Worm (Caenorhabditis elegans): ENCODE data around the gene hrpk-2.

hrpk-2 gene

ce11 chrIII:7986585-7987171, at the start of gene hrpk-2:
TSS of gene hrpk-2 (plus strand) at chrIII:7987121.
- TF ChIP-seq B0310.2 (tag; optimal IDR thresholded peaks at IDR 0.05): no peak
- TF ChIP-seq sea-1 (GFP tag; conservative IDR thresholded peaks at IDR 0.05): no peak
- no peak for TF ChIP-seq hmg-4 (GFP tag; optimal IDR thresholded peaks at IDR 0.05)
- no peak for TF ChIP-seq hmbx-1 (tag; optimal IDR thresholded peaks at IDR 0.05)
- TF ChIP-seq ceh-13 (GFP tag; optimal IDR thresholded peaks at IDR 0.05): no peak
- TF ChIP-seq tra-4 (tag; optimal IDR thresholded peaks at IDR 0.05): no peak
- TF ChIP-seq scrt-1 (GFP tag; IDR thresholded peaks at IDR 0.05): no peak

DNA sequence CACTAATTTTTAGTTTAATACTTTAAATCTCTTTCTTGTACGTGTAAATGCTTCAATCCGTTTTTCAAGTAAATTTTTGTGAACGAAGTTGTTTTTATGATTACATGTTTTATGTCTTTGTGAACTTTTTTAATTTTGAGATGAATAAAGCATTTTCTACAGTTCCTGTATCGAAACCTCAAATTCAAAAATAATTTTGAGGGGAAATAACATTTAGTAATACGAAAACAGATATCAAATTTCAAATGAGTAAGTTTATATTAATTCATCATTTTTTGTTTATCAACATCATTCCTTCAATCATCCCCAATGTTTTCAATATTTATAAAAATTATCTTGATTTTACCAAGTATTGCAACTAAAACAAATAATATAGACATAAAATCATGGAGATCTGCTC, 49.4 kb upstream of the hrpk-2 start, which contains the start of gene C29E4.10:
C29E4.10 (plus strand) TSS at position 301 of the 400 bp plus-strand sequence.
- no peak for TF ChIP-seq pes-1 (GFP tag; IDR thresholded peaks at IDR 0.05)
- TF ChIP-seq F13C5.2 (tag; optimal IDR thresholded peaks at IDR 0.05): no peak
- no peak for TF ChIP-seq tbx-11 (GFP tag; IDR thresholded peaks at IDR 0.05)
- no peak for TF ChIP-seq tra-4 (tag; optimal IDR thresholded peaks at IDR 0.05)
- no peak for TF ChIP-seq sea-1 (GFP tag; conservative IDR thresholded peaks at IDR 0.05)
- no peak for TF ChIP-seq B0310.2 (tag; optimal IDR thresholded peaks at IDR 0.05)

DNA sequence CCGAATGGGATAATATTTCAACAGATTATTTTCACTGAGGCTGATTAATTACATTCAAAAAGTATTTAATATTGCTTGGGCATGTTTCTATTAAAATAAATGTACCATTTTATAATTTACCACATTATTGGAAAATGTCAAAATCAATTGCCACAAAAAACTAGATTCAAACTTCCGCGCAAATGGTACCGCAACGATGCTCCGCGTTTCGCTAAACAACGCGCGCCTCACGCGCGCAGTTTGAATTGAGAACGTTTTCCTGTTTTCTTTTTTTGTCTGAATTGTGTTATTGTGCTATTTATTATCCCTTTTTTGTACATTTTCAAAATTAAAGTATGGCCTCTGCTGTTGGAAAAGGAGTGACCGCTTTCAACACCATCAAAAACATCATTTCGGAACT, 46.1 kb upstream of the hrpk-2 start, which contains the start of gene C29E4.12:
C29E4.12 (plus strand) TSS at position 333 of the 400 bp plus-strand sequence.
- TF ChIP-seq flt-1 (GFP tag; IDR thresholded peaks at IDR 0.05): no peak
- no peak for TF ChIP-seq ama-1 (optimal IDR thresholded peaks at IDR 0.05)
- TF ChIP-seq tra-4 (tag; optimal IDR thresholded peaks at IDR 0.05): no peak

ce11 chrIII:7941417-7941816, 45.5 kb upstream of the hrpk-2 start, which contains the start of gene kle-2:
TSS of gene kle-2 (plus strand) at chrIII:7941717.
- TF ChIP-seq scrt-1 (GFP tag; IDR thresholded peaks at IDR 0.05) (no peak), tbx-37 (GFP tag; conservative IDR thresholded peaks at IDR 0.05) (no peak), hmg-4 (GFP tag; optimal IDR thresholded peaks at IDR 0.05) (no peak), tra-4 (tag; optimal IDR thresholded peaks at IDR 0.05) (no peak), F13C5.2 (tag; optimal IDR thresholded peaks at IDR 0.05) (no peak), pes-1 (GFP tag; IDR thresholded peaks at IDR 0.05) (no peak), sea-1 (GFP tag; conservative IDR thresholded peaks at IDR 0.05) (no peak), hmbx-1 (tag; optimal IDR thresholded peaks at IDR 0.05) (no peak), ceh-13 (GFP tag; optimal IDR thresholded peaks at IDR 0.05) (no peak), ceh-36 (tag; optimal IDR thresholded peaks at IDR 0.05) (no peak), tbx-11 (GFP tag; IDR thresholded peaks at IDR 0.05) (no peak), flt-1 (GFP tag; IDR thresholded peaks at IDR 0.05) (no peak), B0310.2 (tag; optimal IDR thresholded peaks at IDR 0.05) (no peak), hnd-1 (tag; optimal IDR thresholded peaks at IDR 0.05) (no peak), aly-1 (tag; optimal IDR thresholded peaks at IDR 0.05) (no peak), ama-1 (optimal IDR thresholded peaks at IDR 0.05) (no peak), ets-7 (tag; optimal IDR thresholded peaks at IDR 0.05) (no peak)

DNA sequence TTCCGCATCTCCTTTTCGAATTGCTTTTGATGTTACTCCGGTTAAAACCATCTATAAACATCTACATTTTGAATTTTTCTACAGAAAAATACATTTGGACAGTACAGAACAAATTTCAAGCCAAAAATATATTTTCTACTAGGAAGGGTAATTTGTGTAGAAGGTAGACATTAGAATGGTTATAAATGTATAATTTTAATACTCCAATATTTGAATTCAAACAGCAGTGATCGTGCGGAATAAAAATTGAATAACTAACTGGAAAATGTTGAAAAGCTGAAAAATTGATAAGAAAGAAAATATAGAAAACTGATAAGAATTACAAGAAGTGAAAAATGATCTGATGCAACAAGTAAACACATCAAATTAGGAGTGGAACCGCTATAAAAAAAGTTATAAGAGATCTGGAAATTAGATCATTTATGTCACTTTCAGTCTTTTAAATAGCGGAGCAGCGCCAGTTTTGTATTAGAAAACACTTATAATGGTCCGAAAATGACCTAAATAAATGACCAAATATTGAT, 39.9 kb upstream of the hrpk-2 start, which contains the start of gene gsto-1:
gsto-1 (minus strand) TSS at position 51 of the 524 bp plus-strand sequence.
- TF ChIP-seq pes-1 (GFP tag; IDR thresholded peaks at IDR 0.05) (no peak), scrt-1 (GFP tag; IDR thresholded peaks at IDR 0.05) (no peak), sea-1 (GFP tag; conservative IDR thresholded peaks at IDR 0.05) (no peak), F13C5.2 (tag; optimal IDR thresholded peaks at IDR 0.05) (no peak), tra-4 (tag; optimal IDR thresholded peaks at IDR 0.05) (no peak), tbx-11 (GFP tag; IDR thresholded peaks at IDR 0.05) (no peak), ets-7 (tag; optimal IDR thresholded peaks at IDR 0.05) (no peak), hmbx-1 (tag; optimal IDR thresholded peaks at IDR 0.05) (no peak), hnd-1 (tag; optimal IDR thresholded peaks at IDR 0.05) (no peak), ama-1 (optimal IDR thresholded peaks at IDR 0.05) (no peak), flt-1 (GFP tag; IDR thresholded peaks at IDR 0.05) (no peak), ceh-13 (GFP tag; optimal IDR thresholded peaks at IDR 0.05) (no peak), ceh-36 (tag; optimal IDR thresholded peaks at IDR 0.05) (no peak), B0310.2 (tag; optimal IDR thresholded peaks at IDR 0.05) (no peak), aly-1 (tag; optimal IDR thresholded peaks at IDR 0.05) (no peak), hmg-4 (GFP tag; optimal IDR thresholded peaks at IDR 0.05) (no peak), tbx-37 (GFP tag; conservative IDR thresholded peaks at IDR 0.05) (no peak)

ce11 chrIII:7947677-7948076, 39.2 kb upstream of the hrpk-2 start:
- TF ChIP-seq ama-1 (optimal IDR thresholded peaks at IDR 0.05) (no peak), B0310.2 (tag; optimal IDR thresholded peaks at IDR 0.05) (no peak), tbx-37 (GFP tag; conservative IDR thresholded peaks at IDR 0.05) (no peak), hmbx-1 (tag; optimal IDR thresholded peaks at IDR 0.05) (no peak), tra-4 (tag; optimal IDR thresholded peaks at IDR 0.05) (no peak), scrt-1 (GFP tag; IDR thresholded peaks at IDR 0.05) (no peak), ets-7 (tag; optimal IDR thresholded peaks at IDR 0.05) (no peak), aly-1 (tag; optimal IDR thresholded peaks at IDR 0.05) (no peak), pes-1 (GFP tag; IDR thresholded peaks at IDR 0.05) (no peak), flt-1 (GFP tag; IDR thresholded peaks at IDR 0.05) (no peak), tbx-11 (GFP tag; IDR thresholded peaks at IDR 0.05) (no peak), ceh-13 (GFP tag; optimal IDR thresholded peaks at IDR 0.05) (no peak), F13C5.2 (tag; optimal IDR thresholded peaks at IDR 0.05) (no peak), hnd-1 (tag; optimal IDR thresholded peaks at IDR 0.05) (no peak), ceh-36 (tag; optimal IDR thresholded peaks at IDR 0.05) (no peak), hmg-4 (GFP tag; optimal IDR thresholded peaks at IDR 0.05) (no peak), sea-1 (GFP tag; conservative IDR thresholded peaks at IDR 0.05) (no peak)

DNA sequence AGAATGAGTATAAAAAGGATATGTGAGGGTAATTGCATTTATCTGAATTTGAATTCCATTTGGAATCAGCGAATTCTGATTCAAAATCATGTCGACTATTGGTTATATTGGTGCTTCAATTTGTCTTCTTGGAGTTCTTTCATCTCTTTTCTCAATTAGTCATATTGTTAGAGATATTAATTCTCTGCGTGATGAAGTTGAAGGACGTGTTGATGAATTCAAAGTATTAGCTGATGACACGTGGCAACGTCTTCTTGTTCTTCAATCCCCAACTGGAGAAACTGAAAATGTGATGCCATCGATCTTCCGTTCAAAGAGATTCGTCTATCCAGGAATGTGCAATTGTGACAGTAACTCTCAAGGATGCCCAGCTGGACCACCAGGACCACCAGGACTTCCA, 38.1 kb upstream of the hrpk-2 start, which contains the start of gene col-90:
col-90 (plus strand) TSS at position 37 of the 400 bp plus-strand sequence.
- TF ChIP-seq hnd-1 (tag; optimal IDR thresholded peaks at IDR 0.05): no peak
- TF ChIP-seq tbx-11 (GFP tag; IDR thresholded peaks at IDR 0.05): no peak
- TF ChIP-seq flt-1 (GFP tag; IDR thresholded peaks at IDR 0.05): no peak
- TF ChIP-seq scrt-1 (GFP tag; IDR thresholded peaks at IDR 0.05): no peak
- no peak for TF ChIP-seq B0310.2 (tag; optimal IDR thresholded peaks at IDR 0.05)

Measured in whole organism, early embryonic.